Worm (Caenorhabditis elegans): ENCODE results near the gene Y38A10A.2.

Y38A10A.2 gene

ce11 chrV:6044448-6044847 lies 18.8 kb downstream of the Y38A10A.2 start:
- peak; percentile 36 for TF ChIP-seq nhr-80 (tag; optimal IDR thresholded peaks at IDR 0.05)
- no peak for TF ChIP-seq lin-54 (GFP tag; optimal IDR thresholded peaks at IDR 0.05)

- TF ChIP-seq ztf-26 (tag; optimal IDR thresholded peaks at IDR 0.05) (no peak), tbx-9 (tag; optimal IDR thresholded peaks at IDR 0.05; ENCODE audit: borderline replicate concordance) (no peak), B0019.2 (GFP tag; conservative IDR thresholded peaks at IDR 0.05) (no peak), K12H6.12 (tag; optimal IDR thresholded peaks at IDR 0.05) (peak; percentile 60), sea-2 (GFP tag; IDR thresholded peaks at IDR 0.05) (no peak), dpl-1 (GFP tag; optimal IDR thresholded peaks at IDR 0.05) (peak; percentile 57), snpc-4 (GFP tag; optimal IDR thresholded peaks at IDR 0.05) (no peak), snpc-4 (tag; optimal IDR thresholded peaks at IDR 0.05) (peak in 2 of 4 experiments; percentile 8 to 10), Y56A3A.18 (GFP tag; IDR thresholded peaks at IDR 0.05) (no peak), pbrm-1 (GFP tag; IDR thresholded peaks at IDR 0.05) (0 out of 2 replicates have a peak, but pooled peaks have one; percentile 26), cebp-1 (GFP tag; IDR thresholded peaks at IDR 0.05) (peak; percentile 7; the same call in 1 of the 2 replicates), cebp-1 (tag; optimal IDR thresholded peaks at IDR 0.05) (peak; percentile 53), ceh-27 (GFP tag; optimal IDR thresholded peaks at IDR 0.05) (peak; percentile 8), B0035.1 (tag; optimal IDR thresholded peaks at IDR 0.05) (no peak), ceh-40 (GFP tag; IDR thresholded peaks at IDR 0.05) (no peak), F39B2.1 (GFP tag; IDR thresholded peaks at IDR 0.05) (no peak), lin-54 (GFP tag; optimal IDR thresholded peaks at IDR 0.05) (peak; percentile 72), hmg-20 (GFP tag; IDR thresholded peaks at IDR 0.05) (no peak), C17E4.6 (GFP tag; IDR thresholded peaks at IDR 0.05) (no peak), lin-35 (GFP tag; optimal IDR thresholded peaks at IDR 0.05) (peak in 1 of 3 experiments; percentile 59), nfyb-1 (GFP tag; IDR thresholded peaks at IDR 0.05) (peak; percentile 38; the same call in 1 of the 2 replicates), efl-1 (GFP tag; optimal IDR thresholded peaks at IDR 0.05) (peak; percentile 44), attf-5 (GFP tag; optimal IDR thresholded peaks at IDR 0.05) (peak; percentile 26), dpff-1 (tag; optimal IDR thresholded peaks at IDR 0.05) (no peak), cebp-2 (GFP tag; IDR thresholded peaks at IDR 0.05) (no peak), hmg-1.2 (GFP tag; IDR thresholded peaks at IDR 0.05) (peak; percentile 79), fkh-3 (tag; optimal IDR thresholded peaks at IDR 0.05) (no peak), lin-26 (GFP tag; IDR thresholded peaks at IDR 0.05) (no peak), F55B11.4 (tag; optimal IDR thresholded peaks at IDR 0.05; ENCODE audit: borderline replicate concordance, insufficient read depth) (no peak), mxl-1 (tag; optimal IDR thresholded peaks at IDR 0.05) (no peak)
Observed at ce11 chrV:6043275-6044271, 19.7 kb downstream of the Y38A10A.2 start, which contains the start of gene cpi-2. cpi-2 (plus strand) TSS chrV:6044062.

ce11 chrV:6041375-6041774 lies 21.9 kb downstream of the Y38A10A.2 start, which contains the start of gene R01B10.2:
R01B10.2 (minus strand) TSS chrV:6041475.
- no peak for TF ChIP-seq sptf-2 (GFP tag; optimal IDR thresholded peaks at IDR 0.05)
- TF ChIP-seq Y79H2A.3 (GFP tag; conservative IDR thresholded peaks at IDR 0.05): no peak
- no peak for TF ChIP-seq atf-7 (tag; optimal IDR thresholded peaks at IDR 0.05)
- no peak for TF ChIP-seq madf-3 (GFP tag; IDR thresholded peaks at IDR 0.05)
- no peak for TF ChIP-seq snpc-1.3 (tag; optimal IDR thresholded peaks at IDR 0.05; ENCODE audit: insufficient read depth)
- no peak for TF ChIP-seq aptf-2 (GFP tag; conservative IDR thresholded peaks at IDR 0.05)
- no peak for TF ChIP-seq sdz-38 (tag; optimal IDR thresholded peaks at IDR 0.05)
- no peak for TF ChIP-seq rpc-1 (optimal IDR thresholded peaks at IDR 0.05)
- no peak for TF ChIP-seq rpc-1 (tag; optimal IDR thresholded peaks at IDR 0.05)
- TF ChIP-seq dpff-1 (tag; optimal IDR thresholded peaks at IDR 0.05): no peak
- TF ChIP-seq B0261.1 (tag; optimal IDR thresholded peaks at IDR 0.05): no peak
- TF ChIP-seq F10E7.11 (tag; optimal IDR thresholded peaks at IDR 0.05): no peak
- no peak for TF ChIP-seq madf-8 (GFP tag; conservative IDR thresholded peaks at IDR 0.05)
- no peak for TF ChIP-seq ztf-28 (GFP tag; IDR thresholded peaks at IDR 0.05)
- TF ChIP-seq nfya-2 (GFP tag; IDR thresholded peaks at IDR 0.05): no peak
- TF ChIP-seq mes-4 (tag; optimal IDR thresholded peaks at IDR 0.05): no peak
- no peak for TF ChIP-seq snpc-3.4 (tag; optimal IDR thresholded peaks at IDR 0.05)
